Worm (Caenorhabditis elegans) whole organism, mixed stage, embryonic: ENCODE data around the gene wdr-48.

Experiments used
- M03D4.4 ChIP-seq: sonication (generic microtip); optimal IDR thresholded peaks from 2 replicates; lab custom pipeline; 2017; ENCODE audit warnings: mild to moderate bottlenecking, missing genetic modification characterization, missing compliant biosample characterization
- ceh-83 ChIP-seq: fragments of 200-800 bp; sonication (Bioruptor generic); optimal IDR thresholded peaks from 2 replicates; lab custom pipeline; 2018; ENCODE audit warnings: mild to moderate bottlenecking, missing genetic modification characterization, missing compliant biosample characterization
- ces-1 ChIP-seq: fragments of 150-350 bp; optimal IDR thresholded peaks from 2 replicates; lab custom pipeline; 2014; ENCODE audit warnings: missing biosample characterization, missing genetic modification reagents, missing genetic modification characterization
- cnd-1 ChIP-seq: fragments of 200-800 bp; sonication (Bioruptor generic); optimal IDR thresholded peaks from 2 replicates; lab custom pipeline; 2018; ENCODE audit warnings: mild to moderate bottlenecking, missing genetic modification characterization, missing compliant biosample characterization
- drap-1 ChIP-seq: fragments of 200-800 bp; sonication (Bioruptor generic); optimal IDR thresholded peaks from 3 replicates; lab custom pipeline; 2018; ENCODE audit warnings: mild to moderate bottlenecking, missing genetic modification characterization, missing compliant biosample characterization
- elt-1 ChIP-seq: sonication (generic microtip); optimal IDR thresholded peaks from 2 replicates; lab custom pipeline; 2017; ENCODE audit warnings: missing genetic modification characterization, mild to moderate bottlenecking, missing compliant biosample characterization, antibody characterized with exemption, moderate library complexity, borderline replicate concordance; ENCODE audit not compliant: insufficient read depth
- elt-3 ChIP-seq: fragments of 150-350 bp; optimal IDR thresholded peaks from 2 replicates; lab custom pipeline; 2014; ENCODE audit warnings: missing biosample characterization, missing genetic modification characterization
- flh-1 ChIP-seq: fragments of 200-800 bp; sonication (Bioruptor generic); optimal IDR thresholded peaks from 2 replicates; lab custom pipeline; 2018; ENCODE audit warnings: mild to moderate bottlenecking, missing genetic modification characterization, moderate library complexity, missing compliant biosample characterization
- lin-13 ChIP-seq: fragments of 150-350 bp; optimal IDR thresholded peaks from 2 replicates; lab custom pipeline; 2014; ENCODE audit warnings: missing biosample characterization, missing genetic modification characterization
- mab-5 ChIP-seq: fragments of 150-350 bp; optimal IDR thresholded peaks from 2 replicates; lab custom pipeline; 2014; ENCODE audit warnings: missing biosample characterization, missing genetic modification characterization
- mep-1 ChIP-seq: fragments of 150-350 bp; optimal IDR thresholded peaks from 2 replicates; lab custom pipeline; 2017; ENCODE audit warnings: missing biosample characterization, missing genetic modification reagents, missing genetic modification characterization, inconsistent platforms
- nhr-2 ChIP-seq: fragments of 150-350 bp; optimal IDR thresholded peaks from 2 replicates; lab custom pipeline; 2014; ENCODE audit warnings: missing biosample characterization, missing genetic modification characterization
- nhr-28 ChIP-seq: fragments of 150-350 bp; optimal IDR thresholded peaks from 2 replicates; lab custom pipeline; 2014; ENCODE audit warnings: missing biosample characterization, missing genetic modification characterization
- pha-4 ChIP-seq: fragments of 150-350 bp; optimal IDR thresholded peaks from 2 replicates; lab custom pipeline; 2018; ENCODE audit warnings: missing biosample characterization, missing genetic modification reagents, missing genetic modification characterization
- sem-2 ChIP-seq: fragments of 200-800 bp; sonication (Bioruptor generic); optimal IDR thresholded peaks from 2 replicates; lab custom pipeline; 2018; ENCODE audit warnings: mild to moderate bottlenecking, missing genetic modification characterization, missing compliant biosample characterization
- sptf-1 ChIP-seq: sonication (generic microtip); optimal IDR thresholded peaks from 2 replicates; lab custom pipeline; 2017; ENCODE audit warnings: mild to moderate bottlenecking, missing genetic modification characterization, moderate library complexity, missing compliant biosample characterization
- unc-120 ChIP-seq: sonication (generic microtip); optimal IDR thresholded peaks from 2 replicates; lab custom pipeline; 2017; ENCODE audit warnings: missing genetic modification characterization, missing compliant biosample characterization; ENCODE audit not compliant: poor library complexity, severe bottlenecking
- unc-39 ChIP-seq: fragments of 150-350 bp; optimal IDR thresholded peaks from 2 replicates; lab custom pipeline; 2014; ENCODE audit warnings: missing biosample characterization, missing genetic modification characterization
- unc-62 ChIP-seq: fragments of 150-350 bp; optimal IDR thresholded peaks from 2 replicates; lab custom pipeline; 2014; ENCODE audit warnings: missing biosample characterization, missing genetic modification reagents, missing genetic modification characterization
- ztf-11 ChIP-seq: fragments of 150-350 bp; optimal IDR thresholded peaks from 2 replicates; lab custom pipeline; 2014; ENCODE audit warnings: missing biosample characterization, missing genetic modification characterization

The wdr-48 gene

ce11 chrIII:4612334-4612953 is 33.8 kb downstream of the wdr-48 start, which contains the start of gene sel-2:
Gene sel-2, minus strand, starts transcription at chrIII:4612384.
- peak; percentile 80 for TF ChIP-seq unc-120 (tag; lab: Kevin White, UChicago)
- peak; percentile 9 for TF ChIP-seq cnd-1 (tag; lab: Kevin White, UChicago)
- TF ChIP-seq drap-1 (GFP tag; lab: Kevin White, UChicago) = no peak
- peak; percentile 57 for TF ChIP-seq pha-4 (tag; lab: Kevin White, UChicago)
- no peak for TF ChIP-seq lin-13
- TF ChIP-seq nhr-2 (tag; lab: Kevin White, UChicago) = peak; percentile 62
- TF ChIP-seq elt-1 (tag; lab: Kevin White, UChicago) = no peak
- peak; percentile 39 for TF ChIP-seq sptf-1 (tag; lab: Kevin White, UChicago)
- TF ChIP-seq ces-1 = peak; percentile 69

- TF ChIP-seq unc-62 (peak; percentile 7), sptf-1 (tag; lab: Kevin White, UChicago) (no peak)
These were observed 37.5 kb downstream of the wdr-48 start, which contains the start of gene lips-3 for ce11 chrIII:4616071-4616571. Gene lips-3, plus strand, starts transcription at chrIII:4616528.

- TF ChIP-seq ces-1 (peak; percentile 62), M03D4.4 (no peak)
- TF ChIP-seq, all 35 proteins: peak for 1
These were observed 43.9 kb downstream of the wdr-48 start, which contains the start of gene lron-5 for ce11 chrIII:4622375-4623130. Gene lron-5, plus strand, starts transcription at chrIII:4623029.

ce11 chrIII:4626148-4626922 is 47.7 kb downstream of the wdr-48 start:
- TF ChIP-seq drap-1 (GFP tag; lab: Kevin White, UChicago) (peak; percentile 28), cnd-1 (tag; lab: Kevin White, UChicago) (peak; percentile 37), elt-3 (tag; lab: Kevin White, UChicago) (no peak), mep-1 (tag; lab: Kevin White, UChicago) (no peak), M03D4.4 (peak; percentile 52), nhr-2 (tag; lab: Kevin White, UChicago) (no peak), sptf-1 (tag; lab: Kevin White, UChicago) (no peak), ceh-83 (GFP tag; lab: Kevin White, UChicago) (no peak), sem-2 (GFP tag; lab: Kevin White, UChicago) (peak; percentile 53)

- TF ChIP-seq sptf-1 (tag; lab: Kevin White, UChicago) (no peak), unc-62 (no peak), sem-2 (GFP tag; lab: Kevin White, UChicago) (no peak), ztf-11 (no peak), nhr-28 (no peak), mep-1 (tag; lab: Kevin White, UChicago) (no peak), flh-1 (GFP tag; lab: Kevin White, UChicago) (no peak), unc-39 (tag; lab: Kevin White, UChicago) (no peak), M03D4.4 (no peak), mab-5 (tag; lab: Kevin White, UChicago) (no peak)
These were observed 49.5 kb downstream of the wdr-48 start, which contains the start of gene clec-151 for ce11 chrIII:4628165-4628564. Gene clec-151, plus strand, starts transcription at chrIII:4628465.
